Worm (Caenorhabditis elegans): ENCODE measurements around the gene K04B12.2.

The K04B12.2 gene

DNA sequence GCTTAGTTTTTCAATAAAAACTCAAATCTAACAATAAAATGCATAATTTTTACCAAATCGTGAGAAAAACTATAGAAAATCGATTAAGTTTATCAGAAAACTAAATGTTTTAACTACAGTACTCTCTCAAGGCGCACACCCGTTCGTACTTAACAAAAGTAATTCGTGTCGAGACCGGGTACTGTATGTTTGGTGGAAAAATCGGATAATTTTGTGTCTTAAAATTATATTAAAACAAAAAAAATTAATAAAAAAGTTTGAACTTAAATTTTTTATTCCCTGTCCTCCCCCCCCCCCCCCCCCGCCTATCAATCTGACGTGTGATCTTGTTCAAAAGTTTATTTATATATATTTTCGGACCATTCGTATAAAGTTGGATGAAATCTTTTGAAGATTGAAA lies 29.5 kb downstream of the K04B12.2 start, which contains the start of gene F26H11.4:
Gene F26H11.4, plus strand, starts transcription at position 301 of the 400 bp plus-strand sequence.
- TF ChIP-seq ztf-29 (GFP tag; IDR thresholded peaks at IDR 0.05) (no peak), klf-2 (GFP tag; conservative IDR thresholded peaks at IDR 0.05) (no peak), T22C8.4 (GFP tag; IDR thresholded peaks at IDR 0.05) (no peak), ztf-23 (GFP tag; IDR thresholded peaks at IDR 0.05) (no peak), med-1 (GFP tag; optimal IDR thresholded peaks at IDR 0.05; ENCODE audit: insufficient read depth) (no peak), cog-1 (tag; optimal IDR thresholded peaks at IDR 0.05) (no peak)

ce11 chrII:14407332-14408270 lies 30.2 kb downstream of the K04B12.2 start:
- TF ChIP-seq cog-1 (tag; optimal IDR thresholded peaks at IDR 0.05), result no peak
- TF ChIP-seq flt-1 (GFP tag; IDR thresholded peaks at IDR 0.05), result peak; percentile 78
- no peak for TF ChIP-seq ref-1 (GFP tag; conservative IDR thresholded peaks at IDR 0.05)
- TF ChIP-seq klf-2 (GFP tag; conservative IDR thresholded peaks at IDR 0.05), result no peak

DNA sequence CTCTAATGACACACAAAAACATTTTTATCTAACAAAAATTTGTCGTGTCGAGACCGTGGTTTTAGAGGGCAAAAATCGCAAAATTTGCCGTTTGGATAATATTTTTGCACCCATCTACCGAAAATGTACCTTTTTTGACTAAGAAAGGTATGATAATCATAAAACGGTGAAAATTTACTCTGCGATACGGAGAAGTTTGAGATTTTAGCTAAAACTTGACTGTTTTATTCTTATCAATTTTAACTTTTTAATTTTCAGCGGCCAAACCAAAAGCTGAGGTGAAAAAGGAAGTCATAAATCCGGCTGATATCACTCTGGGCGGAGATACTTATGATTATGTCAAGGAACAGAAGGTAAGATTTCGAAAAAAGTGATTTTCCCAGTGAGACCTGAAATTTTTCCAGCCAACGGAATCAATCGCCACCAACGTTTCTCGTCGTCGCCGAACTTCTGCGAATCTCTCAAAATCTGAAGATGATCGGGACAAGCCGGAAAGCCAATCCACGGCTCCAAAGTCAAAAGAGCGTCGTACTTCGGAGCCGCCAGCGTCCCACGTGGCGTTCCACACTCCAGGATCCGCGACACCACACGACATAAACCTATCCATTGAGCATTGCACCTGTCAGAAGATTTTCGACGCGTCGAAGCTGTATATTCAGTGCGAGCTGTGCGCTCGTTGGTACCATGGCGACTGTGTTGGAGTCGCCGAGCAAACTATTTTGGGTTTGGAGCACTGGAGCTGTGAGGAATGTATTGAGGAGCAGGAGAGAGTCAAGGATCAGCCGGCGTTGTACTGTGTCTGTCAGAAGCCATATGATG lies 31.4 kb downstream of the K04B12.2 start:
- TF ChIP-seq ztf-29 (GFP tag; IDR thresholded peaks at IDR 0.05) (no peak), T22C8.4 (GFP tag; IDR thresholded peaks at IDR 0.05) (no peak), ref-1 (GFP tag; conservative IDR thresholded peaks at IDR 0.05) (no peak), flt-1 (GFP tag; IDR thresholded peaks at IDR 0.05) (no peak), ztf-23 (GFP tag; IDR thresholded peaks at IDR 0.05) (no peak), med-1 (GFP tag; optimal IDR thresholded peaks at IDR 0.05; ENCODE audit: insufficient read depth) (no peak), cog-1 (tag; optimal IDR thresholded peaks at IDR 0.05) (no peak), tab-1 (GFP tag; IDR thresholded peaks at IDR 0.05) (no peak), klf-2 (GFP tag; conservative IDR thresholded peaks at IDR 0.05) (no peak)

ce11 chrII:14405489-14406059 lies 32.2 kb downstream of the K04B12.2 start:
- no peak for TF ChIP-seq klf-2 (GFP tag; conservative IDR thresholded peaks at IDR 0.05)
- TF ChIP-seq med-1 (GFP tag; optimal IDR thresholded peaks at IDR 0.05; ENCODE audit: insufficient read depth), result no peak
- no peak for TF ChIP-seq flt-1 (GFP tag; IDR thresholded peaks at IDR 0.05)
- no peak for TF ChIP-seq ref-1 (GFP tag; conservative IDR thresholded peaks at IDR 0.05)
- TF ChIP-seq ztf-23 (GFP tag; IDR thresholded peaks at IDR 0.05), result no peak
- no peak for TF ChIP-seq tab-1 (GFP tag; IDR thresholded peaks at IDR 0.05)
- no peak for TF ChIP-seq ztf-29 (GFP tag; IDR thresholded peaks at IDR 0.05)
- no peak for TF ChIP-seq cog-1 (tag; optimal IDR thresholded peaks at IDR 0.05)
- no peak for TF ChIP-seq T22C8.4 (GFP tag; IDR thresholded peaks at IDR 0.05)

DNA sequence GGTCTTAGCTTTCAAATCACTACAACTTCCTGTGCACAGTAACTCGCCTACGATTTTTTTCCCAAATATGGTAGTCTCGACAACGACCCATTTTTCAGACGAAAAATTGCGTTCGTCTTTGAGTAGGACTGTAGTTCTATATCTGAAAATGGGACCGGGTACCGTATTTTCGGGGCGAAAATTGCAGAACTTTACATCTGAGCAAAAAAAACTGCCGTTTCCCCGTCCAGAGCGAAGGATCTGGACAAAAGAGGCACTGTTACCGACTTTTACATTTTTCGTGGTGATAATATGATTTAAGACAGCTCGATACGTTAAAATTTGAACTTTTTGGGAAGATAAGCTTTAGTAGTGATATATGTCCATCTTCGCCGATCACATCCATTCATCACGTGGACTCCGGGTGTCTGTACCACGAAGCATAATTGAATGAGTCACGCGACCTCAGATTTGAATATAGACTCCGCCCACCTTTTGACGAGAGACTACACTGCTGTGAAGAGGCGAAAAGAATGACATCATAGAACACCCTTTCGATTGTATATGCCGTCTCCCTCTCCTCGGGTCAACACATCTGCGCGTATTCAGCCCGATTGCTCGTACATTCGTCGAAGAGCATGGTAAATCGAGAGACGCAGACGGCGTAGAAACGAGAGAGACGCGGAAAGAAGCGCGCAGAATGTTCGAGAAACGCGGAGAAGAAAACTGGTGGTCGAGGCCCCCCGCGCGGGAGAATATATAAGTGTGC lies 32.9 kb downstream of the K04B12.2 start:
- TF ChIP-seq T22C8.4 (GFP tag; IDR thresholded peaks at IDR 0.05) (no peak), klf-2 (GFP tag; conservative IDR thresholded peaks at IDR 0.05) (no peak), ztf-29 (GFP tag; IDR thresholded peaks at IDR 0.05) (no peak), cog-1 (tag; optimal IDR thresholded peaks at IDR 0.05) (peak; percentile 94)

ce11 chrII:14404266-14404665 lies 33.5 kb downstream of the K04B12.2 start:
- TF ChIP-seq klf-2 (GFP tag; conservative IDR thresholded peaks at IDR 0.05), result no peak
- TF ChIP-seq ztf-23 (GFP tag; IDR thresholded peaks at IDR 0.05), result no peak
- TF ChIP-seq T22C8.4 (GFP tag; IDR thresholded peaks at IDR 0.05), result no peak
- TF ChIP-seq ref-1 (GFP tag; conservative IDR thresholded peaks at IDR 0.05), result no peak
- TF ChIP-seq cog-1 (tag; optimal IDR thresholded peaks at IDR 0.05), result no peak

ce11 chrII:14401098-14401497 lies 36.7 kb downstream of the K04B12.2 start:
- no peak for TF ChIP-seq cog-1 (tag; optimal IDR thresholded peaks at IDR 0.05)
- TF ChIP-seq klf-2 (GFP tag; conservative IDR thresholded peaks at IDR 0.05), result no peak
- TF ChIP-seq T22C8.4 (GFP tag; IDR thresholded peaks at IDR 0.05), result no peak
- no peak for TF ChIP-seq med-1 (GFP tag; optimal IDR thresholded peaks at IDR 0.05; ENCODE audit: insufficient read depth)

DNA sequence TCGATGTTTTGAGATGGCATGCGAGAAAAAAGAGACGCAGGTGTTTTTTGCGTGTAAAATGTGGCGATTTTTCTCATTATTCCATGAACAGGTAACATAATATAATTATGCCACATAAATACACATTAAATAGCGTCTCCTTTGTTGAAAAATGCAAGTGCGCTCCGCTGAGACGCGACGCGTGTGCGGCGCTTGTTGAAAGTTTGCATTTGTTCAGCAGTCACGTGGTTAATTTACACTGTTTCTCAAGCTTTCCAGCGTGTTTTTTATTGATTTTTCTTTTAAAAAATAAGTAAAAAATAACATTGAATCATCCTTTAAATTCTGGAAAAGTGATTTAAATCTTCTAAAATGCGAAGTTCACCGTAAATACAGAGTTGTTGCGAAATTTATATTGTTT lies 38.2 kb downstream of the K04B12.2 start:
- TF ChIP-seq ref-1 (GFP tag; conservative IDR thresholded peaks at IDR 0.05) (no peak), T22C8.4 (GFP tag; IDR thresholded peaks at IDR 0.05) (no peak), ztf-23 (GFP tag; IDR thresholded peaks at IDR 0.05) (peak; percentile 67), klf-2 (GFP tag; conservative IDR thresholded peaks at IDR 0.05) (no peak), ztf-29 (GFP tag; IDR thresholded peaks at IDR 0.05) (no peak), flt-1 (GFP tag; IDR thresholded peaks at IDR 0.05) (no peak), med-1 (GFP tag; optimal IDR thresholded peaks at IDR 0.05; ENCODE audit: insufficient read depth) (no peak), cog-1 (tag; optimal IDR thresholded peaks at IDR 0.05) (peak; percentile 59), tab-1 (GFP tag; IDR thresholded peaks at IDR 0.05) (no peak)

ce11 chrII:14393766-14394165 lies 44.0 kb downstream of the K04B12.2 start:
- TF ChIP-seq tab-1 (GFP tag; IDR thresholded peaks at IDR 0.05) (no peak), ztf-29 (GFP tag; IDR thresholded peaks at IDR 0.05) (no peak), flt-1 (GFP tag; IDR thresholded peaks at IDR 0.05) (no peak), ref-1 (GFP tag; conservative IDR thresholded peaks at IDR 0.05) (no peak), cog-1 (tag; optimal IDR thresholded peaks at IDR 0.05) (no peak), T22C8.4 (GFP tag; IDR thresholded peaks at IDR 0.05) (no peak), ztf-23 (GFP tag; IDR thresholded peaks at IDR 0.05) (no peak), med-1 (GFP tag; optimal IDR thresholded peaks at IDR 0.05; ENCODE audit: insufficient read depth) (no peak), klf-2 (GFP tag; conservative IDR thresholded peaks at IDR 0.05) (no peak)
